Worm (Caenorhabditis elegans) whole organism, young adult: ENCODE measurements around the gene hmgr-1.

Experiments used
- B0336.3 ChIP-seq: fragments of 200-800 bp; sonication (Bioruptor generic); IDR thresholded peaks from 2 replicates; pipeline ENCODE4 v1.3.6; 2022; ENCODE audit warnings: missing genetic modification characterization, missing compliant biosample characterization
- F10E7.11 ChIP-seq: sonication (generic microtip); optimal IDR thresholded peaks from 2 replicates; lab custom pipeline; 2017; ENCODE audit warnings: mild to moderate bottlenecking, missing genetic modification characterization, moderate library complexity, missing compliant biosample characterization
- F23B12.7 ChIP-seq: sonication (generic microtip); optimal IDR thresholded peaks from 2 replicates; lab custom pipeline; 2017; ENCODE audit warnings: missing genetic modification characterization, mild to moderate bottlenecking, missing compliant biosample characterization, antibody characterized with exemption, moderate library complexity; ENCODE audit not compliant: insufficient read depth
- F39B2.1 ChIP-seq: fragments of 200-800 bp; sonication (Bioruptor generic); IDR thresholded peaks from 2 replicates; pipeline ENCODE4 v1.3.6; 2022; ENCODE audit warnings: missing genetic modification reagents, missing genetic modification characterization, missing compliant biosample characterization
- F57C9.4 ChIP-seq: sonication (generic microtip); optimal IDR thresholded peaks from 2 replicates; lab custom pipeline; 2017; ENCODE audit warnings: mild to moderate bottlenecking, missing genetic modification characterization, missing compliant biosample characterization
- K12H6.12 ChIP-seq: fragments of 200-800 bp; sonication (Bioruptor generic); optimal IDR thresholded peaks from 2 replicates; lab custom pipeline; 2018; ENCODE audit warnings: mild to moderate bottlenecking, missing genetic modification characterization, missing compliant biosample characterization
- T07F8.4 ChIP-seq: sonication (generic microtip); optimal IDR thresholded peaks from 2 replicates; lab custom pipeline; 2016; ENCODE audit warnings: mild to moderate bottlenecking, missing genetic modification characterization, moderate library complexity, missing compliant biosample characterization
- Y53G8AR.9 ChIP-seq: fragments of 200-800 bp; sonication (Bioruptor generic); conservative IDR thresholded peaks from 2 replicates; pipeline ENCODE4 v1.3.6; 2022; ENCODE audit warnings: missing genetic modification reagents, missing genetic modification characterization, missing compliant biosample characterization
- Y67H2A.10 ChIP-seq: fragments of 200-800 bp; sonication (Bioruptor generic); conservative IDR thresholded peaks from 2 replicates; pipeline ENCODE4 v1.3.6; 2022; ENCODE audit warnings: missing genetic modification reagents, missing genetic modification characterization, missing compliant biosample characterization
- Y95B8A.8 ChIP-seq: fragments of 200-800 bp; sonication (Bioruptor generic); IDR thresholded peaks from 2 replicates; pipeline ENCODE4 v1.3.6; 2022; ENCODE audit warnings: missing genetic modification reagents, missing genetic modification characterization, missing compliant biosample characterization
- ZK185.1 ChIP-seq: sonication (generic microtip); optimal IDR thresholded peaks from 2 replicates; lab custom pipeline; 2016; ENCODE audit warnings: mild to moderate bottlenecking, missing genetic modification characterization, missing compliant biosample characterization; ENCODE audit not compliant: poor library complexity, severe bottlenecking
- aptf-2 ChIP-seq: fragments of 200-800 bp; sonication (Bioruptor generic); conservative IDR thresholded peaks from 2 replicates; pipeline ENCODE4 v1.3.6; 2022; ENCODE audit warnings: missing genetic modification reagents, missing genetic modification characterization, missing compliant biosample characterization
- attf-3 ChIP-seq: fragments of 200-800 bp; sonication (Bioruptor generic); conservative IDR thresholded peaks from 2 replicates; pipeline ENCODE4 v1.3.6; 2022; ENCODE audit warnings: missing genetic modification reagents, missing genetic modification characterization, missing compliant biosample characterization
- attf-5 ChIP-seq: fragments of 200-800 bp; sonication (Bioruptor generic); optimal IDR thresholded peaks from 2 replicates; lab custom pipeline; 2018; ENCODE audit warnings: mild to moderate bottlenecking, missing genetic modification characterization, missing compliant biosample characterization
- cebp-1 ChIP-seq, 2 experiments: fragments of 200-800 bp in 1 of 2; sonication (Bioruptor generic) in 1 of 2; sonication (generic microtip) in 1 of 2; IDR thresholded peaks in 1 of 2; optimal IDR thresholded peaks in 1 of 2; 2 replicates each; pipeline versions ENCODE4 v1.3.6 to Lab custom; 2017 to 2022; ENCODE audit warnings: missing compliant biosample characterization in 2 of 2, missing genetic modification characterization in 2 of 2, mild to moderate bottlenecking in 1 of 2, missing genetic modification reagents in 1 of 2, moderate library complexity in 1 of 2
- cebp-2 ChIP-seq: fragments of 200-800 bp; sonication (Bioruptor generic); IDR thresholded peaks from 2 replicates; pipeline ENCODE4 v1.3.6; 2022; ENCODE audit warnings: missing genetic modification characterization, missing compliant biosample characterization
- ceh-27 ChIP-seq: fragments of 200-800 bp; sonication (Bioruptor generic); optimal IDR thresholded peaks from 2 replicates; lab custom pipeline; 2018; ENCODE audit warnings: mild to moderate bottlenecking, missing genetic modification characterization, moderate library complexity, missing compliant biosample characterization
- ceh-91 ChIP-seq: fragments of 200-800 bp; sonication (Bioruptor generic); IDR thresholded peaks from 2 replicates; pipeline ENCODE4 v1.3.6; 2022; ENCODE audit warnings: missing genetic modification reagents, missing genetic modification characterization, missing compliant biosample characterization
- die-1 ChIP-seq: sonication (generic microtip); optimal IDR thresholded peaks from 2 replicates; lab custom pipeline; 2016; ENCODE audit warnings: missing genotype, mild to moderate bottlenecking, missing genetic modification characterization, missing compliant biosample characterization
- dox-1 ChIP-seq: fragments of 200-800 bp; sonication (Bioruptor generic); IDR thresholded peaks from 2 replicates; pipeline ENCODE4 v1.3.6; 2022; ENCODE audit warnings: missing genetic modification reagents, missing genetic modification characterization, missing compliant biosample characterization
- dpff-1 ChIP-seq: sonication (generic microtip); optimal IDR thresholded peaks from 2 replicates; lab custom pipeline; 2017; ENCODE audit warnings: mild to moderate bottlenecking, missing genetic modification characterization, missing compliant biosample characterization
- dpl-1 ChIP-seq: fragments of 150-350 bp; optimal IDR thresholded peaks from 2 replicates; lab custom pipeline; 2014; ENCODE audit warnings: missing biosample characterization, missing genetic modification reagents, missing genetic modification characterization
- efl-1 ChIP-seq: fragments of 150-350 bp; optimal IDR thresholded peaks from 2 replicates; lab custom pipeline; 2014; ENCODE audit warnings: missing biosample characterization, missing genetic modification reagents, missing genetic modification characterization
- egrh-3 ChIP-seq: fragments of 200-800 bp; sonication (Bioruptor generic); IDR thresholded peaks from 2 replicates; pipeline ENCODE4 v1.3.6; 2022; ENCODE audit warnings: missing genetic modification reagents, missing genetic modification characterization, missing compliant biosample characterization
- hlh-26 ChIP-seq: fragments of 200-800 bp; sonication (Bioruptor generic); conservative IDR thresholded peaks from 2 replicates; pipeline ENCODE4 v1.3.6; 2022; ENCODE audit warnings: missing genetic modification reagents, missing genetic modification characterization, missing compliant biosample characterization
- hmg-1.2 ChIP-seq: fragments of 200-800 bp; sonication (Bioruptor generic); IDR thresholded peaks from 2 replicates; pipeline ENCODE4 v1.3.6; 2022; ENCODE audit warnings: missing genetic modification reagents, missing genetic modification characterization, missing compliant biosample characterization
- hmg-20 ChIP-seq: fragments of 200-800 bp; sonication (Bioruptor generic); IDR thresholded peaks from 2 replicates; pipeline ENCODE4 v1.3.6; 2022; ENCODE audit warnings: missing genetic modification reagents, missing genetic modification characterization, missing compliant biosample characterization
- lag-1 ChIP-seq: fragments of 200-800 bp; sonication (Bioruptor generic); IDR thresholded peaks from 2 replicates; pipeline ENCODE4 v1.3.6; 2022; ENCODE audit warnings: missing genetic modification reagents, missing genetic modification characterization, missing compliant biosample characterization
- let-607 ChIP-seq, 2 experiments: fragments of 200-800 bp in 1 of 2; sonication (Bioruptor generic) in 1 of 2; sonication (generic microtip) in 1 of 2; optimal IDR thresholded peaks; 2 replicates each; lab custom pipeline; 2016 to 2018; ENCODE audit warnings: mild to moderate bottlenecking in 2 of 2, missing compliant biosample characterization in 2 of 2, missing genetic modification characterization in 2 of 2, moderate library complexity in 2 of 2, missing genotype in 1 of 2
- lin-26 ChIP-seq: fragments of 200-800 bp; sonication (Bioruptor generic); IDR thresholded peaks from 2 replicates; pipeline ENCODE4 v1.3.6; 2022; ENCODE audit warnings: missing genetic modification reagents, missing genetic modification characterization, missing compliant biosample characterization
- lsy-27 ChIP-seq: sonication (generic microtip); optimal IDR thresholded peaks from 2 replicates; lab custom pipeline; 2017; ENCODE audit warnings: missing genetic modification characterization, mild to moderate bottlenecking, missing compliant biosample characterization, antibody characterized with exemption, missing genotype, borderline replicate concordance; ENCODE audit not compliant: insufficient read depth
- madf-3 ChIP-seq: fragments of 200-800 bp; sonication (Bioruptor generic); IDR thresholded peaks from 2 replicates; pipeline ENCODE4 v1.3.6; 2022; ENCODE audit warnings: missing genetic modification reagents, missing genetic modification characterization, missing compliant biosample characterization
- madf-8 ChIP-seq: fragments of 200-800 bp; sonication (Bioruptor generic); conservative IDR thresholded peaks from 2 replicates; pipeline ENCODE4 v1.3.6; 2022; ENCODE audit warnings: missing genetic modification reagents, missing genetic modification characterization, missing compliant biosample characterization
- nhr-27 ChIP-seq: fragments of 200-800 bp; sonication (Bioruptor generic); optimal IDR thresholded peaks from 2 replicates; lab custom pipeline; 2018; ENCODE audit warnings: mild to moderate bottlenecking, missing genetic modification characterization, moderate library complexity, missing compliant biosample characterization
- pbrm-1 ChIP-seq: fragments of 200-800 bp; sonication (Bioruptor generic); IDR thresholded peaks from 2 replicates; pipeline ENCODE4 v1.3.6; 2022; ENCODE audit warnings: missing genetic modification reagents, missing genetic modification characterization, missing compliant biosample characterization
- pha-4 ChIP-seq: fragments of 150-350 bp; sonication (generic microtip); optimal IDR thresholded peaks from 2 replicates; lab custom pipeline; 2014; ENCODE audit warnings: missing biosample characterization, missing genetic modification reagents, missing genetic modification characterization
- snpc-1.1 ChIP-seq: sonication (generic microtip); optimal IDR thresholded peaks from 2 replicates; lab custom pipeline; 2017; ENCODE audit warnings: missing genetic modification characterization, mild to moderate bottlenecking, missing compliant biosample characterization, antibody characterized with exemption, moderate library complexity, missing genotype, missing genetic modification reagents; ENCODE audit not compliant: insufficient read depth
- snpc-1.3 ChIP-seq: sonication (generic microtip); optimal IDR thresholded peaks from 2 replicates; lab custom pipeline; 2017; ENCODE audit warnings: missing genetic modification characterization, mild to moderate bottlenecking, missing compliant biosample characterization, antibody characterized with exemption, moderate library complexity, missing genotype, missing genetic modification reagents; ENCODE audit not compliant: insufficient read depth
- snpc-4 ChIP-seq, 5 experiments: fragments of 150-350 bp in 1 of 5; sonication (generic microtip) in 4 of 5; optimal IDR thresholded peaks; 2 replicates each; lab custom pipeline; 2014 to 2018; ENCODE audit warnings: missing genetic modification characterization in 5 of 5, missing biosample characterization in 3 of 5, antibody characterized with exemption in 2 of 5, mild to moderate bottlenecking in 2 of 5, missing compliant biosample characterization in 2 of 5, missing genotype in 2 of 5, moderate library complexity in 2 of 5, missing genetic modification reagents in 1 of 5
- tbp1 ChIP-seq: fragments of 200-800 bp; sonication (Bioruptor generic); optimal IDR thresholded peaks from 2 replicates; lab custom pipeline; 2018; ENCODE audit warnings: mild to moderate bottlenecking, missing genetic modification characterization, missing compliant biosample characterization
- tlf-1 ChIP-seq: fragments of 200-800 bp; sonication (Bioruptor generic); optimal IDR thresholded peaks from 2 replicates; lab custom pipeline; 2018; ENCODE audit warnings: mild to moderate bottlenecking, missing genetic modification characterization, missing compliant biosample characterization
- unc-130 ChIP-seq: sonication (generic microtip); optimal IDR thresholded peaks from 2 replicates; lab custom pipeline; 2016; ENCODE audit warnings: missing genetic modification reagents, missing genetic modification characterization, missing compliant biosample characterization
- ztf-22 ChIP-seq: fragments of 200-800 bp; sonication (Bioruptor generic); optimal IDR thresholded peaks from 2 replicates; lab custom pipeline; 2018; ENCODE audit warnings: mild to moderate bottlenecking, missing genetic modification characterization, moderate library complexity, missing compliant biosample characterization

hmgr-1 gene

DNA sequence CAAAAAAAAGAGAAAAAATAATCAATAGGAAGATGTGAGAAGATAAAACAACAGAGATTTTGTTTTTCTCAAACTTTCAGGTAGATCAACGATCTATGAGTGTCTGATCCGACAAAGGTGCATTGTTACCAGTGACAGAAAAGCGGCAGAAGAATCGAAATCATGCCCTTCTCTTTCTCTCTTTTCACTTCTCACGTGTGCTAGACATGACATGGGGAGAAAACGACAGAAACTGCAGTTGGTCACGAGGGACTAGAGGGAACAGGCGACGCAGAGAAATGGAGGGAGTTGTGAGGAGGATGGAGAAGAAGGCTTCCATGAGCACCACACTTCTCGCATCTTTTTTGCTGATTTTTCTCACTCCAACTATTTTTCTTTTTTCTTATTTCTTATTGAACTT, 24.1 kb upstream of the hmgr-1 start, which contains the start of gene F56C9.10 (continued):
- TF ChIP-seq B0336.3 (GFP tag; lab: Robert Waterston, UW) (peak; percentile 90), nhr-27 (no peak), dpl-1 (GFP tag; lab: Kevin White, UChicago) (no peak), F39B2.1 (no peak), dpff-1 (tag; lab: Kevin White, UChicago) (no peak), pbrm-1 (GFP tag; lab: Robert Waterston, UW) (peak; percentile 79), hmg-20 (GFP tag; lab: Robert Waterston, UW) (0 out of 2 replicates have a peak, but pooled peaks have one; percentile 5), unc-130 (no peak)

DNA sequence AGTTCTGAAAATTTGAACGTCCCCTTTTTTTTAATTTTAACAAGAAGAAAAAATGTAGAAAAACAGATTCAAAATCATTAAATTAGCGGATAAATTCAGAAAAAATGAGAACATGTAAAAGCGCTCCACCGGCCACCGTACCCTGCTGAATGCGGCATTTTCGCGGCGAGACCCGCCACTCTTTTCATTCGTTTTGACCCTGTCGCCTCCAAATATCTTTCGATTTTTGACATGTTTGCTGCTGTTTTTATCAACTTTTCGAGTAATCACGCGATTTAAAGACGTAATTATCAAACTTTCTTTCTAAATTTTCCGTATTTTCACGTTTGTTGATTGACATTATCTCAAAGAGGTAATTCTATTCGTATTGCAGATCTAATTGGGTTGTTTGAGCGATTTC, 23.1 kb upstream of the hmgr-1 start, which contains the start of gene gsp-2:
Gene gsp-2 (plus strand): TSS at position 374 of the 400 bp plus-strand sequence.
- TF ChIP-seq ceh-27 (GFP tag; lab: Kevin White, UChicago) (peak; percentile 69), hmg-1.2 (GFP tag; lab: Robert Waterston, UW) (peak; percentile 47; the same call in 1 of the 2 replicates), ceh-91 (GFP tag; lab: Robert Waterston, UW) (peak; percentile 36; the same call in 1 of the 2 replicates), snpc-4 (GFP tag; optimal IDR thresholded peaks at IDR 0.05; lab: Kevin White, UChicago) (no peak), snpc-4 (tag; optimal IDR thresholded peaks at IDR 0.05; lab: Kevin White, UChicago) (peak in 3 of 4 experiments; percentile 10 to 45 (median 35)), dpl-1 (GFP tag; lab: Kevin White, UChicago) (peak; percentile 13), ZK185.1 (tag; lab: Kevin White, UChicago) (no peak), aptf-2 (no peak), ztf-22 (GFP tag; lab: Kevin White, UChicago) (no peak), Y95B8A.8 (GFP tag; lab: Robert Waterston, UW) (0 out of 2 replicates have a peak, but pooled peaks have one; percentile 39), madf-3 (GFP tag; lab: Robert Waterston, UW) (0 out of 2 replicates have a peak, but pooled peaks have one; percentile 34), F10E7.11 (tag; lab: Kevin White, UChicago) (no peak), attf-3 (GFP tag; lab: Robert Waterston, UW) (peak; percentile 40; the same call in 1 of the 2 replicates), tlf-1 (GFP tag; lab: Kevin White, UChicago) (peak; percentile 5), snpc-1.1 (peak; percentile 27), Y53G8AR.9 (GFP tag; lab: Robert Waterston, UW) (0 out of 2 replicates have a peak, but pooled peaks have one; percentile 15), Y67H2A.10 (GFP tag; lab: Robert Waterston, UW) (peak; percentile 34; the same call in 1 of the 2 replicates), tbp1 (GFP tag; lab: Kevin White, UChicago) (peak; percentile 54), lsy-27 (tag; lab: Kevin White, UChicago) (peak; percentile 26), T07F8.4 (tag; lab: Kevin White, UChicago) (no peak), K12H6.12 (tag; lab: Kevin White, UChicago) (no peak), hlh-26 (GFP tag; lab: Robert Waterston, UW) (no peak), cebp-2 (GFP tag; lab: Robert Waterston, UW) (0 out of 2 replicates have a peak, but pooled peaks have one; percentile 14), dox-1 (GFP tag; lab: Robert Waterston, UW) (peak; percentile 87), madf-8 (GFP tag; lab: Robert Waterston, UW) (0 out of 2 replicates have a peak, but pooled peaks have one; percentile 22), F23B12.7 (tag; lab: Kevin White, UChicago) (peak; percentile 71), snpc-1.3 (tag; lab: Kevin White, UChicago) (no peak), lag-1 (GFP tag; lab: Robert Waterston, UW) (no peak), egrh-3 (GFP tag; lab: Robert Waterston, UW) (peak; percentile 60; the same call in 1 of the 2 replicates), efl-1 (peak; percentile 67), die-1 (tag; lab: Kevin White, UChicago) (no peak), cebp-1 (GFP tag; IDR thresholded peaks at IDR 0.05; lab: Robert Waterston, UW) (no peak), cebp-1 (tag; optimal IDR thresholded peaks at IDR 0.05; lab: Kevin White, UChicago) (peak; percentile 69), let-607 (tag; optimal IDR thresholded peaks at IDR 0.05; lab: Kevin White, UChicago) (peak; percentile 59 to 76), pha-4 (peak; percentile 3), F57C9.4 (tag; lab: Kevin White, UChicago) (no peak), lin-26 (GFP tag; lab: Robert Waterston, UW) (0 out of 2 replicates have a peak, but pooled peaks have one; percentile 34), attf-5 (GFP tag; lab: Kevin White, UChicago) (peak; percentile 73)
